Worm (Caenorhabditis elegans) whole organism, young adult: ENCODE measurements around the gene Y69A2AR.50.

Experiments
- B0336.3 ChIP-seq: fragments of 200-800 bp; sonication (Bioruptor generic); IDR thresholded peaks from 2 replicates; pipeline ENCODE4 v1.3.6; 2022; ENCODE audit warnings: missing genetic modification characterization, missing compliant biosample characterization
- C17E4.6 ChIP-seq: fragments of 200-800 bp; sonication (Bioruptor generic); IDR thresholded peaks from 2 replicates; pipeline ENCODE4 v1.3.6; 2022; ENCODE audit warnings: missing genetic modification reagents, missing genetic modification characterization, missing compliant biosample characterization
- F10E7.11 ChIP-seq: sonication (generic microtip); optimal IDR thresholded peaks from 2 replicates; lab custom pipeline; 2017; ENCODE audit warnings: mild to moderate bottlenecking, missing genetic modification characterization, moderate library complexity, missing compliant biosample characterization
- F23B12.7 ChIP-seq: sonication (generic microtip); optimal IDR thresholded peaks from 2 replicates; lab custom pipeline; 2017; ENCODE audit warnings: missing genetic modification characterization, mild to moderate bottlenecking, missing compliant biosample characterization, antibody characterized with exemption, moderate library complexity; ENCODE audit not compliant: insufficient read depth
- F52B5.7 ChIP-seq: sonication (generic microtip); optimal IDR thresholded peaks from 2 replicates; lab custom pipeline; 2016; ENCODE audit warnings: mild to moderate bottlenecking, missing genetic modification characterization, missing compliant biosample characterization
- F57C9.4 ChIP-seq: sonication (generic microtip); optimal IDR thresholded peaks from 2 replicates; lab custom pipeline; 2017; ENCODE audit warnings: mild to moderate bottlenecking, missing genetic modification characterization, missing compliant biosample characterization
- K11D2.4 ChIP-seq: fragments of 200-800 bp; sonication (Bioruptor generic); IDR thresholded peaks from 2 replicates; pipeline ENCODE4 v1.3.6; 2022; ENCODE audit warnings: missing genetic modification reagents, missing genetic modification characterization, missing compliant biosample characterization
- Y53F4B.3 ChIP-seq: fragments of 200-800 bp; sonication (Bioruptor generic); IDR thresholded peaks from 2 replicates; pipeline ENCODE4 v1.3.6; 2022; ENCODE audit warnings: missing genetic modification reagents, missing genetic modification characterization, missing compliant biosample characterization
- Y56A3A.18 ChIP-seq: fragments of 200-800 bp; sonication (Bioruptor generic); IDR thresholded peaks from 2 replicates; pipeline ENCODE4 v1.3.6; 2022; ENCODE audit warnings: missing genetic modification reagents, missing genetic modification characterization, missing compliant biosample characterization
- Y67H2A.10 ChIP-seq: fragments of 200-800 bp; sonication (Bioruptor generic); conservative IDR thresholded peaks from 2 replicates; pipeline ENCODE4 v1.3.6; 2022; ENCODE audit warnings: missing genetic modification reagents, missing genetic modification characterization, missing compliant biosample characterization
- Y95B8A.8 ChIP-seq: fragments of 200-800 bp; sonication (Bioruptor generic); IDR thresholded peaks from 2 replicates; pipeline ENCODE4 v1.3.6; 2022; ENCODE audit warnings: missing genetic modification reagents, missing genetic modification characterization, missing compliant biosample characterization
- ZK185.1 ChIP-seq: sonication (generic microtip); optimal IDR thresholded peaks from 2 replicates; lab custom pipeline; 2016; ENCODE audit warnings: mild to moderate bottlenecking, missing genetic modification characterization, missing compliant biosample characterization; ENCODE audit not compliant: poor library complexity, severe bottlenecking
- ama-1 ChIP-seq, 3 experiments: fragments of 150-350 bp in 1 of 3; sonication (generic microtip) in 2 of 3; optimal IDR thresholded peaks; 2 replicates each; lab custom pipeline; 2014 to 2018; ENCODE audit warnings: missing biosample characterization in 2 of 3, missing genetic modification characterization in 2 of 3, missing genetic modification reagents in 2 of 3
- bed-2 ChIP-seq: fragments of 200-800 bp; sonication (Bioruptor generic); IDR thresholded peaks from 2 replicates; pipeline ENCODE4 v1.3.6; 2022; ENCODE audit warnings: missing genetic modification reagents, missing genetic modification characterization, missing compliant biosample characterization
- ceh-58 ChIP-seq: fragments of 200-800 bp; sonication (Bioruptor generic); IDR thresholded peaks from 2 replicates; pipeline ENCODE4 v1.3.6; 2022; ENCODE audit warnings: missing genetic modification characterization, missing compliant biosample characterization
- ceh-79 ChIP-seq: sonication (generic microtip); optimal IDR thresholded peaks from 2 replicates; lab custom pipeline; 2017; ENCODE audit warnings: mild to moderate bottlenecking, missing genetic modification characterization, missing compliant biosample characterization
- dpff-1 ChIP-seq: sonication (generic microtip); optimal IDR thresholded peaks from 2 replicates; lab custom pipeline; 2017; ENCODE audit warnings: mild to moderate bottlenecking, missing genetic modification characterization, missing compliant biosample characterization
- egl-44 ChIP-seq: fragments of 200-800 bp; sonication (Bioruptor generic); IDR thresholded peaks from 2 replicates; pipeline ENCODE4 v1.3.6; 2022; ENCODE audit warnings: missing genetic modification reagents, missing genetic modification characterization, missing compliant biosample characterization
- egrh-3 ChIP-seq: fragments of 200-800 bp; sonication (Bioruptor generic); IDR thresholded peaks from 2 replicates; pipeline ENCODE4 v1.3.6; 2022; ENCODE audit warnings: missing genetic modification reagents, missing genetic modification characterization, missing compliant biosample characterization
- fkh-3 ChIP-seq: sonication (generic microtip); optimal IDR thresholded peaks from 2 replicates; lab custom pipeline; 2016; ENCODE audit warnings: mild to moderate bottlenecking, missing genetic modification characterization, missing compliant biosample characterization
- hmg-1.2 ChIP-seq: fragments of 200-800 bp; sonication (Bioruptor generic); IDR thresholded peaks from 2 replicates; pipeline ENCODE4 v1.3.6; 2022; ENCODE audit warnings: missing genetic modification reagents, missing genetic modification characterization, missing compliant biosample characterization
- hmg-20 ChIP-seq: fragments of 200-800 bp; sonication (Bioruptor generic); IDR thresholded peaks from 2 replicates; pipeline ENCODE4 v1.3.6; 2022; ENCODE audit warnings: missing genetic modification reagents, missing genetic modification characterization, missing compliant biosample characterization
- hrde-1 ChIP-seq: sonication (generic microtip); optimal IDR thresholded peaks from 2 replicates; lab custom pipeline; 2016; ENCODE audit warnings: missing genetic modification characterization, mild to moderate bottlenecking, missing compliant biosample characterization, moderate library complexity, missing genotype, missing genetic modification reagents, borderline replicate concordance
- lag-1 ChIP-seq: fragments of 200-800 bp; sonication (Bioruptor generic); IDR thresholded peaks from 2 replicates; pipeline ENCODE4 v1.3.6; 2022; ENCODE audit warnings: missing genetic modification reagents, missing genetic modification characterization, missing compliant biosample characterization
- let-526 ChIP-seq: fragments of 200-800 bp; sonication (Bioruptor generic); IDR thresholded peaks from 2 replicates; pipeline ENCODE4 v1.3.6; 2022; ENCODE audit warnings: missing genetic modification reagents, missing genetic modification characterization, missing compliant biosample characterization
- lin-35 ChIP-seq, 3 experiments: fragments of 150-350 bp in 2 of 3; sonication (generic microtip) in 1 of 3; optimal IDR thresholded peaks; 2 replicates each; lab custom pipeline; 2014 to 2018; ENCODE audit warnings: missing biosample characterization in 3 of 3, missing genetic modification characterization in 3 of 3, missing genetic modification reagents in 3 of 3
- lin-54 ChIP-seq: fragments of 200-800 bp; sonication (Bioruptor generic); optimal IDR thresholded peaks from 2 replicates; lab custom pipeline; 2018; ENCODE audit warnings: mild to moderate bottlenecking, missing genetic modification characterization, missing compliant biosample characterization
- lsl-1 ChIP-seq: fragments of 200-800 bp; sonication (Bioruptor generic); optimal IDR thresholded peaks from 2 replicates; lab custom pipeline; 2018; ENCODE audit warnings: mild to moderate bottlenecking, missing genetic modification characterization, moderate library complexity, missing compliant biosample characterization
- lsy-27 ChIP-seq: sonication (generic microtip); optimal IDR thresholded peaks from 2 replicates; lab custom pipeline; 2017; ENCODE audit warnings: missing genetic modification characterization, mild to moderate bottlenecking, missing compliant biosample characterization, antibody characterized with exemption, missing genotype, borderline replicate concordance; ENCODE audit not compliant: insufficient read depth
- mcd-1 ChIP-seq: fragments of 200-800 bp; sonication (Bioruptor generic); IDR thresholded peaks from 2 replicates; pipeline ENCODE4 v1.3.6; 2022; ENCODE audit warnings: missing genetic modification reagents, missing genetic modification characterization, missing compliant biosample characterization
- nfyb-1 ChIP-seq: fragments of 200-800 bp; sonication (Bioruptor generic); IDR thresholded peaks from 2 replicates; pipeline ENCODE4 v1.3.6; 2022; ENCODE audit warnings: missing genetic modification reagents, missing genetic modification characterization, missing compliant biosample characterization
- nhr-120 ChIP-seq: fragments of 200-800 bp; sonication (Bioruptor generic); IDR thresholded peaks from 2 replicates; pipeline ENCODE4 v1.3.6; 2022; ENCODE audit warnings: missing genetic modification characterization, missing compliant biosample characterization
- nhr-27 ChIP-seq: fragments of 200-800 bp; sonication (Bioruptor generic); optimal IDR thresholded peaks from 2 replicates; lab custom pipeline; 2018; ENCODE audit warnings: mild to moderate bottlenecking, missing genetic modification characterization, moderate library complexity, missing compliant biosample characterization
- pbrm-1 ChIP-seq: fragments of 200-800 bp; sonication (Bioruptor generic); IDR thresholded peaks from 2 replicates; pipeline ENCODE4 v1.3.6; 2022; ENCODE audit warnings: missing genetic modification reagents, missing genetic modification characterization, missing compliant biosample characterization
- pha-4 ChIP-seq: fragments of 150-350 bp; sonication (generic microtip); optimal IDR thresholded peaks from 2 replicates; lab custom pipeline; 2014; ENCODE audit warnings: missing biosample characterization, missing genetic modification reagents, missing genetic modification characterization
- snpc-1.1 ChIP-seq: sonication (generic microtip); optimal IDR thresholded peaks from 2 replicates; lab custom pipeline; 2017; ENCODE audit warnings: missing genetic modification characterization, mild to moderate bottlenecking, missing compliant biosample characterization, antibody characterized with exemption, moderate library complexity, missing genotype, missing genetic modification reagents; ENCODE audit not compliant: insufficient read depth
- somi-1 ChIP-seq: fragments of 200-800 bp; sonication (Bioruptor generic); optimal IDR thresholded peaks from 2 replicates; lab custom pipeline; 2018; ENCODE audit warnings: mild to moderate bottlenecking, missing genetic modification characterization, missing compliant biosample characterization
- tbp1 ChIP-seq: fragments of 200-800 bp; sonication (Bioruptor generic); optimal IDR thresholded peaks from 2 replicates; lab custom pipeline; 2018; ENCODE audit warnings: mild to moderate bottlenecking, missing genetic modification characterization, missing compliant biosample characterization
- tlf-1 ChIP-seq: fragments of 200-800 bp; sonication (Bioruptor generic); optimal IDR thresholded peaks from 2 replicates; lab custom pipeline; 2018; ENCODE audit warnings: mild to moderate bottlenecking, missing genetic modification characterization, missing compliant biosample characterization
- unc-62 ChIP-seq: fragments of 150-350 bp; optimal IDR thresholded peaks from 2 replicates; lab custom pipeline; 2014; ENCODE audit warnings: missing biosample characterization, missing genetic modification reagents, missing genetic modification characterization
- xnd-1 ChIP-seq: sonication (generic microtip); optimal IDR thresholded peaks from 2 replicates; lab custom pipeline; 2016; ENCODE audit warnings: missing genotype, missing genetic modification reagents, missing genetic modification characterization, missing compliant biosample characterization
- zim-3 ChIP-seq: sonication (generic microtip); optimal IDR thresholded peaks from 2 replicates; lab custom pipeline; 2017; ENCODE audit warnings: mild to moderate bottlenecking, missing genetic modification characterization, moderate library complexity, missing compliant biosample characterization
- ztf-18 ChIP-seq: sonication (generic microtip); optimal IDR thresholded peaks from 2 replicates; lab custom pipeline; 2016; ENCODE audit warnings: missing genotype, mild to moderate bottlenecking, missing genetic modification characterization, missing compliant biosample characterization

The Y69A2AR.50 gene

DNA sequence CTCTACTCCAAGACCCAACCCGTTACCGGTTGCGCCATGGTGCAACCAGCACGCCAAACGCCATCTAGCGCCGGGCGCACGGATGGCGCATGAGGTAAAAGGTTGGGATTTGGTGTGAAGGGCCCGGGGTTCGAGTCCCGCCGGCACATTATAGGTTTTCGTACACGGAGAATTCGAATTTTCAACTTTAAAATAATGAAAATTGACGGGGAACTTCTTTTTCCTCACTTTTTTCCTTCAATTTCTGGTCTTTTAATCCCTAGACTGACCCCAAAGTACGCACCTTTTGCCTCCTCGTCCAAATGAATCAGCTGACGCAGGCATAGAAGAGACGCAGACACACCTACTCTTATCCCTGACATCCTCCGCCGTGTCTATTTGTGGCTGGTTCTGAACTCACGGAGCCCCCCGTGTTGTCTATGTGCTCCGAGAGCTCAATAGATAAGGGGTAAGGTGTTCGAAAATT is 41.4 kb downstream of the Y69A2AR.50 start (continued):
- TF ChIP-seq K11D2.4 (GFP tag; lab: Robert Waterston, UW), result 0 out of 2 replicates have a peak, but pooled peaks have one; percentile 23
- 0 out of 2 replicates have a peak, but pooled peaks have one; percentile 16 for TF ChIP-seq Y95B8A.8 (GFP tag; lab: Robert Waterston, UW)
- 0 out of 2 replicates have a peak, but pooled peaks have one; percentile 49 for TF ChIP-seq bed-2 (GFP tag; lab: Robert Waterston, UW)
- peak; percentile 69 for TF ChIP-seq pbrm-1 (GFP tag; lab: Robert Waterston, UW)
- no peak for TF ChIP-seq ZK185.1 (tag; lab: Kevin White, UChicago)
- TF ChIP-seq tbp1, result peak; percentile 50
- TF ChIP-seq mcd-1 (GFP tag; lab: Robert Waterston, UW), result 0 out of 2 replicates have a peak, but pooled peaks have one; percentile 31
- TF ChIP-seq egrh-3 (GFP tag; lab: Robert Waterston, UW), result peak; percentile 58; the same call in 1 of the 2 replicates
- peak; percentile 41; the same call in 1 of the 2 replicates for TF ChIP-seq hmg-1.2 (GFP tag; lab: Robert Waterston, UW)
- no peak for TF ChIP-seq xnd-1

DNA sequence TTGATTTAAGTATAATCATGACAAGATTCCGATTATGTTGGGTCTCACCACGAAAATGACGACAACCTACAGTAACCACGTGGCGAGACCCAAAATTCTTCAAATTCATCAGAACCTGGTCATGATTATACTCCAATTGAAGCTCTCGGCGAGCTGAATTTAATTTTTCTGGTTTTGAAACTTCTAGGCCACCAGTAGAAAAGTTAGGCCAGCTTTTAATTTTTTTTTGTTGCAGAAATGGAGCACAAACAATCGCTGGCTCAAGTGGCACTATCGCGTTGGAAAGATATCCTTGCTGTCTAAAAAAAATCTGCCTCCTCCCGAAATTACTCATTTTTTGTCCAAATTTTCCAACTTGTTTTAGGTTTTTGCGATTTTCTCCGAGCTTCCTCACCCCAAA is 44.4 kb downstream of the Y69A2AR.50 start:
- TF ChIP-seq hrde-1 (tag; lab: Kevin White, UChicago) (no peak), zim-3 (tag; lab: Kevin White, UChicago) (no peak), Y56A3A.18 (GFP tag; lab: Robert Waterston, UW) (no peak), F52B5.7 (tag; lab: Kevin White, UChicago) (no peak)

DNA sequence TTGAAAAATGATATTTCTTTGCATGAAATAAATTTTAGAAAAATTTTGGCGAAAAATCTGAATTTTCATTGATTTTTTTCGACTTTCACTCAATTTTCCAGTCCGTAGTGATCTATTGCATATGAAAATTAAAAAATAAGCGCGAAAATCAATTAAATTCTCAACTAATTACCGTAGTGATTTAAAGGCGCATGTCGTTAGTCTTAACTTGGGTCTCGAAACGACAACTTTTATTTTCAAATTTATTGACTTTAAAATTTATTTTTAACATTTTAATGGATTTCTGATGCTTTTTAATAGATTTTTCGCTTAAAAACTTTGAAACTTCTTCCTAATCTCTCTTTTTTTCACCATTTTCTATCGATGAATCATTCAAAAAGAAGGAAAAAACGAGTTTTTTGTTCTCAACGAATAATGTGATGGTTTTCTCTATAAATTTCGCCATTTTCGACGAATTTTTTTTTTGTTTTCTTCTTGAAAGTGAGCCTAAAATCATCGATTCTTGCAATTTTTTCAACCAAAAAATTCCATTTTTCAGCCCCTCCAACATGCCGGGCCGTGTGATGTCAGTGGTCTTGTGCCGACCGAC is 45.4 kb downstream of the Y69A2AR.50 start, which contains the start of gene vamp-7:
Gene vamp-7 (plus strand): TSS at position 539 of the 589 bp plus-strand sequence.
- TF ChIP-seq ama-1 (optimal IDR thresholded peaks at IDR 0.05; lab: Kevin White, UChicago), result no peak
- no peak for TF ChIP-seq ama-1 (GFP tag; optimal IDR thresholded peaks at IDR 0.05; lab: Kevin White, UChicago)
- TF ChIP-seq xnd-1, result peak; percentile 91
- TF ChIP-seq fkh-3 (tag; lab: Kevin White, UChicago), result no peak
- TF ChIP-seq lsl-1 (GFP tag; lab: Kevin White, UChicago), result peak; percentile 89
- no peak for TF ChIP-seq lsy-27 (tag; lab: Kevin White, UChicago)
- TF ChIP-seq Y53F4B.3 (GFP tag; lab: Robert Waterston, UW), result no peak
- no peak for TF ChIP-seq snpc-1.1 (tag; lab: Kevin White, UChicago)
- no peak for TF ChIP-seq nhr-27 (tag; lab: Kevin White, UChicago)
- 0 out of 2 replicates have a peak, but pooled peaks have one; percentile 15 for TF ChIP-seq B0336.3 (GFP tag; lab: Robert Waterston, UW)
- no peak for TF ChIP-seq lin-35 (GFP tag; optimal IDR thresholded peaks at IDR 0.05; lab: Kevin White, UChicago)
- no peak for TF ChIP-seq pha-4 (tag; lab: Kevin White, UChicago)
- no peak for TF ChIP-seq egl-44
- TF ChIP-seq F57C9.4, result no peak
- no peak for TF ChIP-seq hmg-20 (GFP tag; lab: Robert Waterston, UW)
- no peak for TF ChIP-seq somi-1 (GFP tag; lab: Kevin White, UChicago)
- TF ChIP-seq lin-54 (GFP tag; lab: Kevin White, UChicago), result peak; percentile 72
- no peak for TF ChIP-seq Y67H2A.10
- TF ChIP-seq unc-62 (GFP tag; lab: Kevin White, UChicago), result no peak
- no peak for TF ChIP-seq nhr-120 (GFP tag; lab: Robert Waterston, UW)
- no peak for TF ChIP-seq ceh-79 (tag; lab: Kevin White, UChicago)
- TF ChIP-seq let-526 (GFP tag; lab: Robert Waterston, UW), result no peak
- no peak for TF ChIP-seq C17E4.6 (GFP tag; lab: Robert Waterston, UW)
- TF ChIP-seq lag-1 (GFP tag; lab: Robert Waterston, UW), result no peak
- TF ChIP-seq dpff-1, result no peak
- no peak for TF ChIP-seq nfyb-1 (GFP tag; lab: Robert Waterston, UW)
- TF ChIP-seq ceh-58 (GFP tag; lab: Robert Waterston, UW), result no peak
- TF ChIP-seq tlf-1 (GFP tag; lab: Kevin White, UChicago), result peak; percentile 55
- no peak for TF ChIP-seq egrh-3 (GFP tag; lab: Robert Waterston, UW)
- no peak for TF ChIP-seq ztf-18 (tag; lab: Kevin White, UChicago)
- TF ChIP-seq F10E7.11 (tag; lab: Kevin White, UChicago), result peak; percentile 49
- no peak for TF ChIP-seq F23B12.7 (tag; lab: Kevin White, UChicago)
